Worm (Caenorhabditis elegans) whole organism, L4 larva: ENCODE measurements around the gene F54H12.8.

ENCODE experiments used
- F10B5.3 ChIP-seq: sonication (generic microtip); optimal IDR thresholded peaks from 2 replicates; lab custom pipeline; 2016; ENCODE audit warnings: mild to moderate bottlenecking, missing genetic modification characterization, missing compliant biosample characterization
- F44E2.7 ChIP-seq: fragments of 200-800 bp; sonication (Bioruptor generic); IDR thresholded peaks from 2 replicates; pipeline ENCODE4 v2.1.2; 2022; ENCODE audit warnings: missing genetic modification characterization, missing compliant biosample characterization
- F49E8.2 ChIP-seq: sonication (generic microtip); optimal IDR thresholded peaks from 2 replicates; lab custom pipeline; 2016; ENCODE audit warnings: missing compliant biosample characterization, mild to moderate bottlenecking, missing genetic modification characterization, borderline replicate concordance
- Y105C5A.15 ChIP-seq: fragments of 200-800 bp; sonication (Bioruptor generic); IDR thresholded peaks from 2 replicates; pipeline ENCODE4 v1.3.6; 2022; ENCODE audit warnings: missing genetic modification characterization, missing compliant biosample characterization
- Y48G9A.11 ChIP-seq: fragments of 200-800 bp; sonication (Bioruptor generic); IDR thresholded peaks from 2 replicates; pipeline ENCODE4 v1.3.6; 2022; ENCODE audit warnings: missing genetic modification reagents, missing genetic modification characterization, missing compliant biosample characterization
- ZK546.5 ChIP-seq, 2 experiments: sonication (generic microtip); optimal IDR thresholded peaks; 2 replicates each; lab custom pipeline; 2017; ENCODE audit warnings: missing biosample characterization in 2 of 2, missing genetic modification characterization in 2 of 2
- aha-1 ChIP-seq: fragments of 150-350 bp; peaks from one replicate; lab custom pipeline; 2014; ENCODE audit warnings: missing biosample characterization, missing genetic modification characterization
- arid-1 ChIP-seq: fragments of 200-800 bp; sonication (Bioruptor generic); conservative IDR thresholded peaks from 2 replicates; pipeline ENCODE4 v1.3.6; 2022; ENCODE audit warnings: missing genetic modification reagents, missing genetic modification characterization, missing compliant biosample characterization
- ceh-20 ChIP-seq: fragments of 200-800 bp; sonication (Bioruptor generic); IDR thresholded peaks from 2 replicates; pipeline ENCODE4 v1.3.6; 2022; ENCODE audit warnings: missing genetic modification reagents, missing genetic modification characterization, missing compliant biosample characterization
- ceh-32 ChIP-seq: sonication (generic microtip); optimal IDR thresholded peaks from 2 replicates; lab custom pipeline; 2016; ENCODE audit warnings: mild to moderate bottlenecking, missing genetic modification characterization, missing compliant biosample characterization; ENCODE audit not compliant: poor library complexity
- ceh-44 ChIP-seq: fragments of 200-800 bp; sonication (Bioruptor generic); IDR thresholded peaks from 2 replicates; pipeline ENCODE4 v1.3.6; 2022; ENCODE audit warnings: missing genetic modification reagents, missing genetic modification characterization, missing compliant biosample characterization
- ceh-62 ChIP-seq: sonication (generic microtip); optimal IDR thresholded peaks from 2 replicates; lab custom pipeline; 2017; ENCODE audit warnings: missing biosample characterization, missing genetic modification characterization
- ces-1 ChIP-seq: fragments of 150-350 bp; sonication (generic microtip); optimal IDR thresholded peaks from 4 replicates; lab custom pipeline; 2014; ENCODE audit warnings: missing biosample characterization, missing genetic modification reagents, missing genetic modification characterization
- daf-16 ChIP-seq, 3 experiments: sonication (generic microtip); optimal IDR thresholded peaks; 2 replicates each; lab custom pipeline; 2016 to 2017; ENCODE audit warnings: missing genetic modification characterization in 3 of 3, missing genetic modification reagents in 3 of 3, mild to moderate bottlenecking in 2 of 3, missing compliant biosample characterization in 2 of 3, missing biosample characterization in 1 of 3, moderate library complexity in 1 of 3
- daf-19 ChIP-seq: fragments of 200-800 bp; sonication (Bioruptor generic); conservative IDR thresholded peaks from 2 replicates; pipeline ENCODE4 v1.3.6; 2022; ENCODE audit warnings: missing genetic modification characterization, missing compliant biosample characterization
- dmd-9 ChIP-seq: fragments of 200-800 bp; sonication (Bioruptor generic); IDR thresholded peaks from 2 replicates; pipeline ENCODE4 v1.3.6; 2022; ENCODE audit warnings: missing genetic modification reagents, missing genetic modification characterization, missing compliant biosample characterization
- dpl-1 ChIP-seq: fragments of 150-350 bp; optimal IDR thresholded peaks from 2 replicates; lab custom pipeline; 2014; ENCODE audit warnings: missing biosample characterization, missing genetic modification reagents, missing genetic modification characterization
- dve-1 ChIP-seq: sonication (generic microtip); optimal IDR thresholded peaks from 2 replicates; lab custom pipeline; 2017; ENCODE audit warnings: antibody characterized with exemption, mild to moderate bottlenecking, missing genetic modification characterization, missing compliant biosample characterization; ENCODE audit not compliant: insufficient read depth
- egl-43 ChIP-seq: fragments of 200-800 bp; sonication (Bioruptor generic); IDR thresholded peaks from 2 replicates; pipeline ENCODE4 v1.3.6; 2022; ENCODE audit warnings: missing genetic modification reagents, missing genetic modification characterization, missing compliant biosample characterization
- hmg-1.1 ChIP-seq: fragments of 200-800 bp; sonication (Bioruptor generic); IDR thresholded peaks from 2 replicates; pipeline ENCODE4 v1.3.6; 2022; ENCODE audit warnings: missing genetic modification reagents, missing genetic modification characterization, missing compliant biosample characterization
- jun-1 ChIP-seq: fragments of 150-350 bp; optimal IDR thresholded peaks from 2 replicates; lab custom pipeline; 2014; ENCODE audit warnings: missing biosample characterization, missing genetic modification reagents, missing genetic modification characterization
- lin-1 ChIP-seq: fragments of 200-800 bp; sonication (Bioruptor generic); IDR thresholded peaks from 2 replicates; pipeline ENCODE4 v1.3.6; 2022; ENCODE audit warnings: missing genetic modification reagents, missing genetic modification characterization, missing compliant biosample characterization
- lin-15B ChIP-seq: fragments of 150-350 bp; sonication (generic microtip); optimal IDR thresholded peaks from 3 replicates; lab custom pipeline; 2014; ENCODE audit warnings: missing biosample characterization, missing genetic modification characterization
- lin-38 ChIP-seq: fragments of 200-800 bp; sonication (Bioruptor generic); IDR thresholded peaks from 2 replicates; pipeline ENCODE4 v1.3.6; 2022; ENCODE audit warnings: missing genetic modification reagents, missing genetic modification characterization, missing compliant biosample characterization
- lir-3 ChIP-seq: sonication (generic microtip); optimal IDR thresholded peaks from 2 replicates; lab custom pipeline; 2016; ENCODE audit warnings: mild to moderate bottlenecking, missing genetic modification characterization, missing compliant biosample characterization
- lsy-2 ChIP-seq, 2 experiments: fragments of 150-350 bp in 1 of 2; sonication (generic microtip) in 1 of 2; optimal IDR thresholded peaks; 2 replicates each; lab custom pipeline; 2014 to 2017; ENCODE audit warnings: missing biosample characterization in 2 of 2, missing genetic modification characterization in 2 of 2
- madf-9 ChIP-seq: fragments of 200-800 bp; sonication (Bioruptor generic); conservative IDR thresholded peaks from 2 replicates; pipeline ENCODE4 v1.3.6; 2022; ENCODE audit warnings: missing genetic modification reagents, missing genetic modification characterization, missing compliant biosample characterization
- mdl-1 ChIP-seq, 2 experiments: fragments of 150-350 bp in 1 of 2; sonication (generic microtip) in 1 of 2; optimal IDR thresholded peaks; 2 replicates each; lab custom pipeline; 2014 to 2017; ENCODE audit warnings: missing biosample characterization in 2 of 2, missing genetic modification characterization in 2 of 2
- nhr-10 ChIP-seq: fragments of 150-350 bp; optimal IDR thresholded peaks from 2 replicates; lab custom pipeline; 2014; ENCODE audit warnings: missing biosample characterization, missing genetic modification characterization
- nhr-102 ChIP-seq: sonication (generic microtip); optimal IDR thresholded peaks from 2 replicates; lab custom pipeline; 2016; ENCODE audit warnings: mild to moderate bottlenecking, missing genetic modification characterization, moderate library complexity, missing compliant biosample characterization
- nhr-11 ChIP-seq: fragments of 150-350 bp; optimal IDR thresholded peaks from 2 replicates; lab custom pipeline; 2014; ENCODE audit warnings: missing biosample characterization, missing genetic modification characterization
- nhr-25 ChIP-seq: sonication (generic microtip); optimal IDR thresholded peaks from 2 replicates; lab custom pipeline; 2017; ENCODE audit warnings: missing genetic modification characterization, mild to moderate bottlenecking, missing compliant biosample characterization, antibody characterized with exemption, moderate library complexity, borderline replicate concordance; ENCODE audit not compliant: insufficient read depth
- nhr-48 ChIP-seq: sonication (generic microtip); optimal IDR thresholded peaks from 2 replicates; lab custom pipeline; 2016; ENCODE audit warnings: mild to moderate bottlenecking, missing genetic modification characterization, missing compliant biosample characterization
- nhr-6 ChIP-seq: fragments of 150-350 bp; optimal IDR thresholded peaks from 2 replicates; lab custom pipeline; 2014; ENCODE audit warnings: missing biosample characterization, missing genetic modification characterization
- nhr-77 ChIP-seq: fragments of 150-350 bp; optimal IDR thresholded peaks from 2 replicates; lab custom pipeline; 2014; ENCODE audit warnings: missing biosample characterization, missing genetic modification characterization
- pha-4 ChIP-seq, 2 experiments: fragments of 150-350 bp in 1 of 2; fragments of 200-800 bp in 1 of 2; sonication (Bioruptor generic) in 1 of 2; IDR thresholded peaks in 1 of 2; optimal IDR thresholded peaks in 1 of 2; 2 replicates each; pipeline versions ENCODE4 v1.3.6 to Lab custom; 2014 to 2022; ENCODE audit warnings: missing genetic modification characterization in 2 of 2, missing genetic modification reagents in 2 of 2, missing biosample characterization in 1 of 2, missing compliant biosample characterization in 1 of 2
- sdz-12 ChIP-seq: fragments of 200-800 bp; sonication (Bioruptor generic); optimal IDR thresholded peaks from 2 replicates; lab custom pipeline; 2018; ENCODE audit warnings: mild to moderate bottlenecking, missing genetic modification characterization, missing compliant biosample characterization
- set-16 ChIP-seq: fragments of 200-800 bp; sonication (Bioruptor generic); IDR thresholded peaks from 2 replicates; pipeline ENCODE4 v1.3.6; 2022; ENCODE audit warnings: missing genetic modification reagents, missing genetic modification characterization, missing compliant biosample characterization
- tra-1 ChIP-seq: fragments of 200-800 bp; sonication (Bioruptor generic); IDR thresholded peaks from 2 replicates; pipeline ENCODE4 v1.3.6; 2022; ENCODE audit warnings: missing genetic modification reagents, missing genetic modification characterization, missing compliant biosample characterization
- unc-130 ChIP-seq: sonication (generic microtip); optimal IDR thresholded peaks from 2 replicates; lab custom pipeline; 2016; ENCODE audit warnings: missing genetic modification reagents, missing genetic modification characterization, missing compliant biosample characterization
- unc-39 ChIP-seq: sonication (generic microtip); optimal IDR thresholded peaks from 2 replicates; lab custom pipeline; 2017; ENCODE audit warnings: missing biosample characterization, missing genetic modification characterization
- unc-62 ChIP-seq, 3 experiments: fragments of 150-350 bp in 1 of 3; sonication (generic microtip); optimal IDR thresholded peaks in 2 of 3; peaks in 1 of 3; 1 replicate in 1 of 3; 2 replicates in 2 of 3; lab custom pipeline; 2014 to 2017; ENCODE audit warnings: missing biosample characterization in 3 of 3, missing genetic modification characterization in 3 of 3, missing genetic modification reagents in 3 of 3, missing genotype in 1 of 3
- zfp-2 ChIP-seq: sonication (generic microtip); optimal IDR thresholded peaks from 2 replicates; lab custom pipeline; 2016; ENCODE audit warnings: mild to moderate bottlenecking, missing genetic modification characterization, missing compliant biosample characterization
- zip-11 ChIP-seq: fragments of 200-800 bp; sonication (Bioruptor generic); IDR thresholded peaks from 2 replicates; pipeline ENCODE4 v1.3.6; 2022; ENCODE audit warnings: missing genetic modification characterization, missing compliant biosample characterization

Gene F54H12.8

DNA sequence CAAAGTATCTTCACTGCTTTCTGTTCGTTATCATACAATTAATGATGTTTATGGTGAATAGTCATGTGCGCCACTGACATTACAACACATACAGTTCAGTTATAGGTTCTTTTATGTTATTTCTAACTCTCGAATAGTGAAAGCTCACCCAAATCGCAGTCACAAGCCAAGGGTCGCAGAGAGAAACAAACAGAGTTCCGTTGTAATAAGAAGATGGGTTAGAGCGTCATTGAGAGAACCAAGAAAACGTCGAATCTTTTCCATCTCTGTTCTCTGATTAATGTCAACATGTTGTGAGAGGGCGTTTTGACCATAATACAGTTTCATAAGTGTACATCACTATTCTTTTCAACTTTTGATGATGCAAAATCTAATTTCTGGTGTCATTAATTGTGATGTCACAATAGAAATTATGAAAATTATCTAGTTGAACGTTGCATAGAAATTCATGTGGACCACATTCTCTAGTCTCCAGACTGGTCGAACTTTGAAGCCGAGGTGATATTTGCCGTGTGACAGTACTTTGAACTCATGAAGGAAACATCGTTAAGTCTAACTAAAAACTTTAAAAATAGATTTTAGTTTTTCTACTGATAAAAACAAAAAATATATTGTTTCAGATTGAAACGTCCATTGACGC lies 5.1 kb upstream of the F54H12.8 start (continued):
- TF ChIP-seq Y48G9A.11 (GFP tag; lab: Robert Waterston, UW) (no peak), set-16 (GFP tag; lab: Robert Waterston, UW) (no peak), hmg-1.1 (GFP tag; lab: Robert Waterston, UW) (no peak), jun-1 (tag; lab: Kevin White, UChicago) (no peak), aha-1 (tag; lab: Kevin White, UChicago) (no peak), F10B5.3 (tag; lab: Kevin White, UChicago) (no peak), egl-43 (no peak), madf-9 (GFP tag; lab: Robert Waterston, UW) (no peak), unc-39 (tag; lab: Kevin White, UChicago) (no peak), nhr-48 (tag; lab: Kevin White, UChicago) (no peak), nhr-11 (tag; lab: Kevin White, UChicago) (peak; percentile 45), F49E8.2 (tag; lab: Kevin White, UChicago) (no peak), ceh-32 (tag; lab: Kevin White, UChicago) (no peak), arid-1 (GFP tag; lab: Robert Waterston, UW) (0 out of 2 replicates have a peak, but pooled peaks have one; percentile 10), lsy-2 (tag; optimal IDR thresholded peaks at IDR 0.05; lab: Kevin White, UChicago) (peak in 1 of 2 experiments; percentile 28), zfp-2 (tag; lab: Kevin White, UChicago) (no peak), lin-1 (GFP tag; lab: Robert Waterston, UW) (no peak), F44E2.7 (GFP tag; lab: Robert Waterston, UW) (no peak), nhr-6 (tag; lab: Kevin White, UChicago) (peak; percentile 16), lin-38 (GFP tag; lab: Robert Waterston, UW) (0 out of 2 replicates have a peak, but pooled peaks have one; percentile 11), tra-1 (GFP tag; lab: Robert Waterston, UW) (no peak), ceh-44 (GFP tag; lab: Robert Waterston, UW) (no peak), unc-62 (GFP tag; optimal IDR thresholded peaks at IDR 0.05 in 1 of 2; lab: Kevin White, UChicago) (no peak), unc-62 (tag; optimal IDR thresholded peaks at IDR 0.05; lab: Kevin White, UChicago) (no peak)

DNA sequence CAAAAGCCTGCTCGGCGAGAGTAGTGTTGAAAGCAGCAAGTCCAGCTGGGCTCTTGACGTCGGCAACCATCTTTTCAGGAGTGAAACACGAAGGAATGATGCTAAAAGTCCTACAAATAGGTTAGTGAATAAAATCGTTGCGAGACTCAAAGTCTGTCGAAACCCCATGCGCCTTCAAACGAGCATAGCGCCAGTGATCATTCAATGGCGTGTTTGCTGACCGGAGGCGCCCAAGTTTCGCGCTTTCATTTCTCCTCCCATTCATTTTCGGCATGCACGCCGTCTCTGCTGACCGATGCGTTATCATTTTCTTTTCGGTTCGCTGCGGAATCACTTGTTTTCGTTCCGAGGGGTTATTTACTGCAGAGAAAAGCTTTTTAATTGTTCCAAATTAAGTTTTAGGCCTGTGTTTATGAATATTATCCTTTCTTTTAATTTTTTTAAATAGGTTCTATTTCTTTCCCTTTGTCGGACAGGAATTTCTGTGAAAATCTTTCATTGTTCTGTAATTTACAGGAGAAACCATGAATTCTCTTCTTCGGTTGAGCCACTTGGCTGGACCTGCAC lies 4.3 kb upstream of the F54H12.8 start, which contains the start of the genes eef-1B.1 and aco-2:
TSS of gene eef-1B.1 (minus strand) at position 186 of the 567 bp plus-strand sequence.
TSS of gene aco-2 (plus strand) at position 517 of the 567 bp plus-strand sequence.
- TF ChIP-seq ceh-20 (GFP tag; lab: Robert Waterston, UW) (peak; percentile 78), sdz-12 (no peak), dmd-9 (GFP tag; lab: Robert Waterston, UW) (0 out of 2 replicates have a peak, but pooled peaks have one; percentile 50), unc-39 (tag; lab: Kevin White, UChicago) (no peak), hmg-1.1 (GFP tag; lab: Robert Waterston, UW) (peak; percentile 89), daf-19 (GFP tag; lab: Robert Waterston, UW) (no peak), nhr-77 (peak; percentile 90), dve-1 (tag; lab: Kevin White, UChicago) (peak; percentile 94), ZK546.5 (tag; optimal IDR thresholded peaks at IDR 0.05; lab: Kevin White, UChicago) (no peak), dpl-1 (peak; percentile 92), ces-1 (GFP tag; lab: Kevin White, UChicago) (no peak), daf-16 (GFP tag; optimal IDR thresholded peaks at IDR 0.05; lab: Kevin White, UChicago) (peak in 1 of 2 experiments; percentile 61), daf-16 (tag; optimal IDR thresholded peaks at IDR 0.05; lab: Kevin White, UChicago) (peak; percentile 89), nhr-10 (tag; lab: Kevin White, UChicago) (no peak), pha-4 (GFP tag; IDR thresholded peaks at IDR 0.05; lab: Robert Waterston, UW) (peak; percentile 64; the same call in 1 of the 2 replicates), pha-4 (tag; optimal IDR thresholded peaks at IDR 0.05; lab: Kevin White, UChicago) (no peak), unc-130 (GFP tag; lab: Kevin White, UChicago) (peak; percentile 13), lsy-2 (tag; optimal IDR thresholded peaks at IDR 0.05; lab: Kevin White, UChicago) (peak; percentile 31 to 95), zip-11 (GFP tag; lab: Robert Waterston, UW) (no peak), aha-1 (tag; lab: Kevin White, UChicago) (peak; percentile 99), nhr-102 (tag; lab: Kevin White, UChicago) (peak; percentile 88), nhr-25 (peak; percentile 73), lin-15B (no peak), F44E2.7 (GFP tag; lab: Robert Waterston, UW) (no peak), ceh-62 (tag; lab: Kevin White, UChicago) (no peak), mdl-1 (tag; optimal IDR thresholded peaks at IDR 0.05; lab: Kevin White, UChicago) (peak in 1 of 2 experiments; percentile 78), lir-3 (tag; lab: Kevin White, UChicago) (no peak), nhr-6 (tag; lab: Kevin White, UChicago) (peak; percentile 95), arid-1 (GFP tag; lab: Robert Waterston, UW) (peak; percentile 26; the same call in 1 of the 2 replicates), Y105C5A.15 (GFP tag; lab: Robert Waterston, UW) (no peak)
